Worm (Caenorhabditis elegans): ENCODE results near the gene F35G12.7.

F35G12.7 gene

DNA sequence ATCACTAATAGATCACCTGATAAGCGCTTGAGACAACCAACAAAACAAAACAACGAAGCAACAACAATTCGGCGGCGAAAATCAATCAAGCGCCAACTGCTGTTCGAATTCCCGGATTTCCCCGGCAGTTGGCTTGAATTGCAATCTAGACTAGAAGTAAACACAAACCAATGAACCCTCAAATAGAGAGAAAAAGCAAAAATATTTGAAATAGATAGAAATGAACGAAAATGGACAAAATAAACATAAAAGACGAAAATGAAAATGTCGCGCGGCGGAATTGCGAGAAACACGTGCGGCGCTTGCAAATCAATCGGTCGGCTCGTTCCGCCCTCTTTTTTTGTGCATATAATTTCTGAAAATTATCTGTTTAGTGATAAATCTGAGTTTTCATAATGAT, 18.7 kb downstream of the F35G12.7 start, which contains the start of gene idhg-1 (continued):
- TF ChIP-seq pat-9 (tag; optimal IDR thresholded peaks at IDR 0.05) = peak; percentile 96
- peak; percentile 94 for TF ChIP-seq rnt-1 (tag; optimal IDR thresholded peaks at IDR 0.05)
- TF ChIP-seq F13H6.1 (tag; optimal IDR thresholded peaks at IDR 0.05) = peak; percentile 99
- TF ChIP-seq unc-3 (GFP tag; conservative IDR thresholded peaks at IDR 0.05) = peak; percentile 97
- peak; percentile 96 for TF ChIP-seq unc-3 (tag; optimal IDR thresholded peaks at IDR 0.05)
- TF ChIP-seq ztf-16 (tag; optimal IDR thresholded peaks at IDR 0.05) = peak; percentile 95
- peak; percentile 95 for TF ChIP-seq C08G9.2 (tag; optimal IDR thresholded peaks at IDR 0.05)
- TF ChIP-seq ceh-6 (GFP tag; optimal IDR thresholded peaks at IDR 0.05) = peak; percentile 87
- peak; percentile 58 for TF ChIP-seq ceh-9 (tag; optimal IDR thresholded peaks at IDR 0.05)
- TF ChIP-seq tbx-7 (tag; optimal IDR thresholded peaks at IDR 0.05) = peak; percentile 83
- TF ChIP-seq ceh-31 (tag; optimal IDR thresholded peaks at IDR 0.05) = peak; percentile 98
- peak; percentile 85 for TF ChIP-seq ceh-45 (GFP tag; IDR thresholded peaks at IDR 0.05)
- peak; percentile 88 for TF ChIP-seq nhr-11 (tag; optimal IDR thresholded peaks at IDR 0.05)
- peak; percentile 67 for TF ChIP-seq unc-42 (tag; optimal IDR thresholded peaks at IDR 0.05)
- TF ChIP-seq fkh-6 (tag; optimal IDR thresholded peaks at IDR 0.05) = peak; percentile 96
- TF ChIP-seq ceh-14 (tag; optimal IDR thresholded peaks at IDR 0.05) = peak; percentile 99
- TF ChIP-seq elt-4 (tag; optimal IDR thresholded peaks at IDR 0.05) = peak; percentile 99

DNA sequence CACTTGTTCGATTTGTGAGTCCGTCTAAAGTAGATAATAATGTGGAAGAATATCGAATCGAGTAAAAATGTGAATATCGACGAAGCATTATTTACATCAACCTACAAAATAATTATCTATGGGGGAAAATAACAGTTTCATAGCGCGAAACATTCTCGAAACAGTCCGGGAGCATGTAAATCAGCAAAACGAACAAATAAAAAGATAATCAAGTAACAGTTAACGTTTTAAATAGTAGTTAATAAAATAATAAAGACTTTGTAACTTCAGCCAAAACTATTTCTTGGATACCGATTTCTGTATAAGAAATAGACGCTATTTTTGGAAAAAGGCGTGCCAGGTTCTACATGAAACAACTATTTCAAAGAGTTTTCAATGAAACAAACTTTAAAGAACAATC, 19.1 kb downstream of the F35G12.7 start, which contains the start of gene mlcd-1:
Gene mlcd-1, minus strand, starts transcription at position 101 of the 400 bp plus-strand sequence.
- TF ChIP-seq hlh-6 (tag; optimal IDR thresholded peaks at IDR 0.05) = no peak
- no peak for TF ChIP-seq eyg-1 (tag; optimal IDR thresholded peaks at IDR 0.05)
- TF ChIP-seq mec-3 (tag; optimal IDR thresholded peaks at IDR 0.05; ENCODE audit: borderline replicate concordance) = no peak
- TF ChIP-seq K02D7.2 (tag; optimal IDR thresholded peaks at IDR 0.05) = no peak
- TF ChIP-seq ceh-31 (tag; optimal IDR thresholded peaks at IDR 0.05) = no peak
- no peak for TF ChIP-seq ceh-22 (tag; optimal IDR thresholded peaks at IDR 0.05)
- TF ChIP-seq ahr-1 (tag; optimal IDR thresholded peaks at IDR 0.05) = no peak
- no peak for TF ChIP-seq nfya-1 (tag; optimal IDR thresholded peaks at IDR 0.05)
- no peak for TF ChIP-seq Y22D7AL.16 (tag; optimal IDR thresholded peaks at IDR 0.05)
- TF ChIP-seq unc-3 (GFP tag; conservative IDR thresholded peaks at IDR 0.05) = no peak
- TF ChIP-seq unc-3 (tag; optimal IDR thresholded peaks at IDR 0.05) = no peak
- TF ChIP-seq pha-4 (tag; optimal IDR thresholded peaks at IDR 0.05) = no peak
- no peak for TF ChIP-seq hlh-13 (GFP tag; optimal IDR thresholded peaks at IDR 0.05)
- no peak for TF ChIP-seq tbx-2 (tag; optimal IDR thresholded peaks at IDR 0.05)
- no peak for TF ChIP-seq ceh-18 (tag; optimal IDR thresholded peaks at IDR 0.05)
- no peak for TF ChIP-seq pha-2 (tag; optimal IDR thresholded peaks at IDR 0.05)
- TF ChIP-seq dve-1 (tag; optimal IDR thresholded peaks at IDR 0.05) = no peak
- no peak for TF ChIP-seq zip-5 (tag; optimal IDR thresholded peaks at IDR 0.05)
- no peak for TF ChIP-seq rnt-1 (tag; optimal IDR thresholded peaks at IDR 0.05)

DNA sequence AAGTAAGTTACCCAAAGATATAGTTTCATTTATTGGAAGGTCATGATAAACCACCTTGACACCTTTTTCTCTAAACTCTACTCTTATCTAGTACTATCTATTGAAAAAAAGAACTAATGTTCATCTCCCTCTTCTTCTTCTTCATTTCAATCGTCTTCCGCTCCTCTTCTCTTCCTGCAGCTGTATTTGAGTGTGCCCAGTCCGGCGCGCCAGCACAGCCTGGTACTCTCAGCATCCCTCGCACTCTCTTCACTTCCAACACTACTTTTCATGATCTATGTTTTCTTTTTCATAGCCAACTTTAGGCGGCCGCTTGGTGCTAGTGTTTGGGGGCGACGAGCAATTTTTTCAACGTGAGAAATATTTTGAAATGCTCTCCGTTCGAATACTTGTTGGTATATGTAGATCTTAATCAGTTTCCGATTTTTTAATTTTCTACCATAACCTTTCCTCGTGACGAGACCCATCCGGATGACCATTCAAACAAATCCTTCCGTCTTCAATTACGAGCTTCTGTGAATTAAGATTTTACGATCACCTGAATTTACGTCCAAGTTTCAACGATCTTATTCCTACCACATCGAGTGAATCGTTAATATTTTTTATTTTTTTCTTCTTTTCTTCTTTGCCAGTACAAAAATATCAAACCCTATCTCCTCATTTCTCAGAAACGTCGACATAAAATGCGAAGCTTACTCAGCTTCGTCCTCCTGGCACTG, 24.9 kb downstream of the F35G12.7 start, which contains the start of gene pan-1:
Gene pan-1, plus strand, starts transcription at position 669 of the 719 bp plus-strand sequence.
- TF ChIP-seq ceh-6 (GFP tag; optimal IDR thresholded peaks at IDR 0.05) = no peak
- TF ChIP-seq nhr-232 (tag; optimal IDR thresholded peaks at IDR 0.05) = no peak
- TF ChIP-seq ceh-31 (tag; optimal IDR thresholded peaks at IDR 0.05) = peak; percentile 8
- no peak for TF ChIP-seq unc-55 (GFP tag; optimal IDR thresholded peaks at IDR 0.05)
- TF ChIP-seq nfya-1 (tag; optimal IDR thresholded peaks at IDR 0.05) = peak; percentile 42
- TF ChIP-seq ceh-24 (tag; optimal IDR thresholded peaks at IDR 0.05) = no peak
- TF ChIP-seq ceh-14 (tag; optimal IDR thresholded peaks at IDR 0.05) = no peak
- TF ChIP-seq ceh-9 (tag; optimal IDR thresholded peaks at IDR 0.05) = no peak
- TF ChIP-seq C08G9.2 (tag; optimal IDR thresholded peaks at IDR 0.05) = no peak
- TF ChIP-seq fkh-10 (GFP tag; optimal IDR thresholded peaks at IDR 0.05) = no peak
- no peak for TF ChIP-seq ceh-19 (GFP tag; optimal IDR thresholded peaks at IDR 0.05)
- no peak for TF ChIP-seq T23F11.4 (GFP tag; optimal IDR thresholded peaks at IDR 0.05)
- no peak for TF ChIP-seq hlh-13 (GFP tag; optimal IDR thresholded peaks at IDR 0.05)
- TF ChIP-seq C38D4.7 (GFP tag; optimal IDR thresholded peaks at IDR 0.05) = no peak
- TF ChIP-seq fkh-6 (tag; optimal IDR thresholded peaks at IDR 0.05) = no peak
- TF ChIP-seq tbx-2 (tag; optimal IDR thresholded peaks at IDR 0.05) = peak; percentile 11
- TF ChIP-seq che-1 (tag; optimal IDR thresholded peaks at IDR 0.05) = no peak
- TF ChIP-seq hlh-30 (tag; optimal IDR thresholded peaks at IDR 0.05; ENCODE audit: insufficient read depth) = no peak
- no peak for TF ChIP-seq K09A11.1 (tag; optimal IDR thresholded peaks at IDR 0.05; ENCODE audit: insufficient read depth)
- TF ChIP-seq elt-2 (tag; optimal IDR thresholded peaks at IDR 0.05) = no peak
- TF ChIP-seq hlh-6 (tag; optimal IDR thresholded peaks at IDR 0.05) = no peak
- no peak for TF ChIP-seq dmd-4 (tag; optimal IDR thresholded peaks at IDR 0.05; ENCODE audit: borderline replicate concordance)
- TF ChIP-seq ets-4 (tag; optimal IDR thresholded peaks at IDR 0.05) = no peak
- TF ChIP-seq ceh-34 (tag; optimal IDR thresholded peaks at IDR 0.05) = peak; percentile 8
